Worm (Caenorhabditis elegans) whole organism, L1 larva: ENCODE results near the gene Y110A2AL.4.

Experiments
- F16B12.6 ChIP-seq: fragments of 150-350 bp; optimal IDR thresholded peaks from 2 replicates; lab custom pipeline; 2014; ENCODE audit warnings: missing biosample characterization, missing genetic modification characterization
- ama-1 ChIP-seq: fragments of 150-350 bp; optimal IDR thresholded peaks from 2 replicates; lab custom pipeline; 2014
- blmp-1 ChIP-seq: fragments of 150-350 bp; optimal IDR thresholded peaks from 2 replicates; lab custom pipeline; 2014; ENCODE audit warnings: missing biosample characterization, missing genetic modification characterization
- ceh-63 ChIP-seq: fragments of 200-800 bp; sonication (Bioruptor generic); optimal IDR thresholded peaks from 2 replicates; lab custom pipeline; 2018; ENCODE audit warnings: mild to moderate bottlenecking, missing genetic modification characterization, missing compliant biosample characterization
- ceh-82 ChIP-seq, 3 experiments: fragments of 150-350 bp in 1 of 3; sonication (generic microtip) in 2 of 3; optimal IDR thresholded peaks; 2 replicates each; lab custom pipeline; 2014 to 2017; ENCODE audit warnings: missing biosample characterization in 3 of 3, missing genetic modification characterization in 3 of 3
- dpl-1 ChIP-seq, 3 experiments: fragments of 150-350 bp in 2 of 3; sonication (generic microtip) in 1 of 3; optimal IDR thresholded peaks; 2 replicates each; lab custom pipeline; 2014 to 2017; ENCODE audit warnings: missing biosample characterization in 3 of 3, missing genetic modification characterization in 3 of 3, missing genetic modification reagents in 3 of 3
- dsc-1 ChIP-seq: sonication (generic microtip); optimal IDR thresholded peaks from 2 replicates; lab custom pipeline; 2016; ENCODE audit warnings: mild to moderate bottlenecking, missing genetic modification characterization, missing compliant biosample characterization
- efl-1 ChIP-seq, 4 experiments: fragments of 150-350 bp; optimal IDR thresholded peaks in 3 of 4; peaks in 1 of 4; 1 replicate in 1 of 4; 2 replicates in 3 of 4; lab custom pipeline; 2014; ENCODE audit warnings: missing biosample characterization in 2 of 4, missing genetic modification characterization in 2 of 4, missing genetic modification reagents in 2 of 4
- efl-3 ChIP-seq: fragments of 200-800 bp; sonication (Bioruptor generic); optimal IDR thresholded peaks from 2 replicates; lab custom pipeline; 2018; ENCODE audit warnings: mild to moderate bottlenecking, missing genetic modification characterization, missing compliant biosample characterization
- elt-3 ChIP-seq, 6 experiments: fragments of 150-350 bp in 1 of 6; sonication (generic microtip); optimal IDR thresholded peaks; 2 replicates each; lab custom pipeline; 2017 to 2018; ENCODE audit warnings: missing biosample characterization in 6 of 6, missing genetic modification characterization in 6 of 6, inconsistent platforms in 1 of 6
- fkh-10 ChIP-seq: sonication (generic microtip); optimal IDR thresholded peaks from 2 replicates; lab custom pipeline; 2017; ENCODE audit warnings: missing biosample characterization, missing genetic modification reagents, missing genetic modification characterization
- fkh-4 ChIP-seq: sonication (generic microtip); optimal IDR thresholded peaks from 2 replicates; lab custom pipeline; 2016; ENCODE audit warnings: missing compliant biosample characterization, missing genetic modification characterization, borderline replicate concordance
- hlh-17 ChIP-seq: fragments of 200-800 bp; sonication (Bioruptor generic); optimal IDR thresholded peaks from 2 replicates; lab custom pipeline; 2018; ENCODE audit warnings: missing genetic modification characterization, mild to moderate bottlenecking, missing compliant biosample characterization, moderate library complexity, borderline replicate concordance
- irx-1 ChIP-seq: sonication (generic microtip); optimal IDR thresholded peaks from 2 replicates; lab custom pipeline; 2016; ENCODE audit warnings: missing genetic modification characterization, missing compliant biosample characterization
- isw-1 ChIP-seq: fragments of 200-800 bp; sonication (Bioruptor generic); IDR thresholded peaks from 2 replicates; pipeline ENCODE4 v1.3.6; 2022; ENCODE audit warnings: missing genetic modification characterization, missing compliant biosample characterization
- lin-13 ChIP-seq: fragments of 150-350 bp; optimal IDR thresholded peaks from 2 replicates; lab custom pipeline; 2014; ENCODE audit warnings: missing biosample characterization, missing genetic modification reagents, missing genetic modification characterization
- lin-14 ChIP-seq: fragments of 200-800 bp; sonication (Bioruptor generic); optimal IDR thresholded peaks from 2 replicates; lab custom pipeline; 2018; ENCODE audit warnings: mild to moderate bottlenecking, missing genetic modification characterization, moderate library complexity, missing compliant biosample characterization
- lin-39 ChIP-seq: fragments of 150-350 bp; optimal IDR thresholded peaks from 2 replicates; lab custom pipeline; 2014; ENCODE audit warnings: missing biosample characterization, missing genetic modification reagents, missing genetic modification characterization
- lir-3 ChIP-seq: sonication (generic microtip); optimal IDR thresholded peaks from 2 replicates; lab custom pipeline; 2016; ENCODE audit warnings: mild to moderate bottlenecking, missing genetic modification characterization, moderate library complexity, missing compliant biosample characterization; ENCODE audit not compliant: poor library complexity
- mep-1 ChIP-seq: fragments of 150-350 bp; optimal IDR thresholded peaks from 2 replicates; lab custom pipeline; 2014; ENCODE audit warnings: missing biosample characterization, missing genetic modification characterization
- nhr-11 ChIP-seq: fragments of 150-350 bp; optimal IDR thresholded peaks from 2 replicates; lab custom pipeline; 2014; ENCODE audit warnings: missing biosample characterization, missing genetic modification characterization
- nhr-12 ChIP-seq: sonication (generic microtip); optimal IDR thresholded peaks from 2 replicates; lab custom pipeline; 2017; ENCODE audit warnings: missing biosample characterization, missing genetic modification characterization
- nhr-19 ChIP-seq: fragments of 200-800 bp; sonication (Bioruptor generic); conservative IDR thresholded peaks from 2 replicates; pipeline ENCODE4 v1.3.6; 2022; ENCODE audit warnings: missing genetic modification characterization, missing compliant biosample characterization
- nhr-28 ChIP-seq: fragments of 150-350 bp; optimal IDR thresholded peaks from 2 replicates; lab custom pipeline; 2014; ENCODE audit warnings: missing biosample characterization, missing genetic modification characterization
- nhr-71 ChIP-seq: sonication (generic microtip); optimal IDR thresholded peaks from 2 replicates; lab custom pipeline; 2016; ENCODE audit warnings: mild to moderate bottlenecking, missing genetic modification characterization, moderate library complexity, missing compliant biosample characterization
- nhr-76 ChIP-seq: sonication (generic microtip); optimal IDR thresholded peaks from 2 replicates; lab custom pipeline; 2017; ENCODE audit warnings: missing biosample characterization, missing genetic modification characterization
- nhr-84 ChIP-seq: sonication (generic microtip); optimal IDR thresholded peaks from 2 replicates; lab custom pipeline; 2017; ENCODE audit warnings: missing biosample characterization, missing genetic modification characterization
- nhr-85 ChIP-seq: sonication (generic microtip); peaks from one replicate; lab custom pipeline; 2016; ENCODE audit warnings: missing genetic modification characterization, inconsistent platforms, missing compliant biosample characterization
- pqm-1 ChIP-seq: sonication (generic microtip); optimal IDR thresholded peaks from 3 replicates; lab custom pipeline; 2017; ENCODE audit warnings: missing biosample characterization, missing genetic modification characterization
- skn-1 ChIP-seq: fragments of 150-350 bp; optimal IDR thresholded peaks from 2 replicates; lab custom pipeline; 2014; ENCODE audit warnings: missing biosample characterization, missing genetic modification characterization
- snu-23 ChIP-seq: sonication (generic microtip); optimal IDR thresholded peaks from 2 replicates; lab custom pipeline; 2016; ENCODE audit warnings: missing genetic modification characterization, missing compliant biosample characterization
- sptf-1 ChIP-seq: fragments of 150-350 bp; optimal IDR thresholded peaks from 2 replicates; lab custom pipeline; 2014; ENCODE audit warnings: missing biosample characterization, missing genetic modification characterization
- swsn-7 ChIP-seq: sonication (generic microtip); optimal IDR thresholded peaks from 2 replicates; lab custom pipeline; 2016; ENCODE audit warnings: missing genetic modification characterization, missing compliant biosample characterization
- tbx-2 ChIP-seq: sonication (generic microtip); optimal IDR thresholded peaks from 2 replicates; lab custom pipeline; 2016; ENCODE audit warnings: missing genetic modification characterization, missing compliant biosample characterization
- tlp-1 ChIP-seq: fragments of 150-350 bp; optimal IDR thresholded peaks from 2 replicates; lab custom pipeline; 2014; ENCODE audit warnings: missing biosample characterization, missing genetic modification characterization
- unc-130 ChIP-seq: fragments of 150-350 bp; optimal IDR thresholded peaks from 2 replicates; lab custom pipeline; 2017; ENCODE audit warnings: missing biosample characterization, missing genetic modification characterization, inconsistent platforms
- unc-62 ChIP-seq: fragments of 150-350 bp; optimal IDR thresholded peaks from 2 replicates; lab custom pipeline; 2014; ENCODE audit warnings: missing biosample characterization, missing genetic modification reagents, missing genetic modification characterization
- unc-98 ChIP-seq: fragments of 200-800 bp; sonication (Bioruptor generic); IDR thresholded peaks from 2 replicates; pipeline ENCODE4 v1.3.6; 2022; ENCODE audit warnings: missing genetic modification characterization, missing compliant biosample characterization
- vab-15 ChIP-seq: sonication (generic microtip); optimal IDR thresholded peaks from 2 replicates; lab custom pipeline; 2017; ENCODE audit warnings: missing genotype, mild to moderate bottlenecking, missing genetic modification characterization, missing compliant biosample characterization
- xbp-1 ChIP-seq: sonication (generic microtip); optimal IDR thresholded peaks from 2 replicates; lab custom pipeline; 2016; ENCODE audit warnings: missing genetic modification characterization, missing compliant biosample characterization
- zag-1 ChIP-seq: fragments of 150-350 bp; optimal IDR thresholded peaks from 2 replicates; lab custom pipeline; 2014; ENCODE audit warnings: missing biosample characterization, missing genetic modification characterization
- zip-4 ChIP-seq: fragments of 200-800 bp; sonication (Bioruptor generic); optimal IDR thresholded peaks from 2 replicates; lab custom pipeline; 2018; ENCODE audit warnings: mild to moderate bottlenecking, missing genetic modification characterization, moderate library complexity, missing compliant biosample characterization
- ztf-11 ChIP-seq, 2 experiments: sonication (generic microtip); optimal IDR thresholded peaks; 2 replicates each; lab custom pipeline; 2016 to 2017; ENCODE audit warnings: missing genetic modification characterization in 2 of 2, missing biosample characterization in 1 of 2, missing compliant biosample characterization in 1 of 2

The Y110A2AL.4 gene

ce11 chrII:2802804-2803586 lies 36.1 kb upstream of the Y110A2AL.4 start (continued):
- TF ChIP-seq tbx-2 (tag; lab: Kevin White, UChicago) (no peak), lin-39 (tag; lab: Kevin White, UChicago) (no peak), ceh-63 (GFP tag; lab: Kevin White, UChicago) (no peak), ceh-82 (tag; optimal IDR thresholded peaks at IDR 0.05; lab: Kevin White, UChicago) (no peak), nhr-11 (tag; lab: Kevin White, UChicago) (no peak), dsc-1 (tag; lab: Kevin White, UChicago) (no peak), zip-4 (GFP tag; lab: Kevin White, UChicago) (no peak), efl-1 (optimal IDR thresholded peaks at IDR 0.05; lab: Kevin White, UChicago) (no peak), efl-1 (GFP tag; optimal IDR thresholded peaks at IDR 0.05 in 1 of 2; lab: Kevin White, UChicago) (no peak), hlh-17 (GFP tag; lab: Kevin White, UChicago) (no peak), unc-98 (no peak), F16B12.6 (tag; lab: Kevin White, UChicago) (no peak), nhr-71 (tag; lab: Kevin White, UChicago) (peak; percentile 38), efl-3 (no peak), fkh-10 (GFP tag; lab: Kevin White, UChicago) (no peak), tlp-1 (tag; lab: Kevin White, UChicago) (no peak), unc-130 (no peak), skn-1 (tag; lab: Kevin White, UChicago) (no peak), elt-3 (tag; optimal IDR thresholded peaks at IDR 0.05; lab: Kevin White, UChicago) (peak in 4 of 6 experiments; percentile 11 to 87 (median 68)), sptf-1 (tag; lab: Kevin White, UChicago) (no peak), blmp-1 (tag; lab: Kevin White, UChicago) (peak; percentile 50), lin-13 (GFP tag; lab: Kevin White, UChicago) (no peak), nhr-85 (peak; percentile 66), isw-1 (GFP tag; lab: Robert Waterston, UW) (no peak), fkh-4 (no peak), nhr-19 (GFP tag; lab: Robert Waterston, UW) (0 out of 2 replicates have a peak, but pooled peaks have one; percentile 5), zag-1 (no peak), ztf-11 (tag; optimal IDR thresholded peaks at IDR 0.05; lab: Kevin White, UChicago) (no peak), nhr-84 (no peak), nhr-76 (tag; lab: Kevin White, UChicago) (no peak), xbp-1 (tag; lab: Kevin White, UChicago) (no peak), lin-14 (GFP tag; lab: Kevin White, UChicago) (peak; percentile 48), dpl-1 (GFP tag; optimal IDR thresholded peaks at IDR 0.05; lab: Kevin White, UChicago) (no peak), nhr-28 (no peak), swsn-7 (tag; lab: Kevin White, UChicago) (no peak), irx-1 (tag; lab: Kevin White, UChicago) (no peak), snu-23 (GFP tag; lab: Kevin White, UChicago) (peak; percentile 24), unc-62 (no peak), mep-1 (tag; lab: Kevin White, UChicago) (no peak), ama-1 (lab: Kevin White, UChicago) (no peak), pqm-1 (tag; lab: Kevin White, UChicago) (no peak), nhr-12 (tag; lab: Kevin White, UChicago) (no peak), lir-3 (no peak), vab-15 (tag; lab: Kevin White, UChicago) (no peak)
